Worm (Caenorhabditis elegans) whole organism, L3 larva: Measurements from ENCODE around the gene Y69A2AL.2.

ENCODE experiments used
- unc-62 ChIP-seq: fragments of 150-350 bp; sonication (generic microtip); optimal IDR thresholded peaks from 4 replicates; lab custom pipeline; 2014; ENCODE audit warnings: missing biosample characterization, missing genetic modification reagents, missing genetic modification characterization
- zag-1 ChIP-seq: fragments of 150-350 bp; optimal IDR thresholded peaks from 2 replicates; lab custom pipeline; 2014; ENCODE audit warnings: missing biosample characterization, missing genetic modification characterization
- ztf-4 ChIP-seq: fragments of 150-350 bp; optimal IDR thresholded peaks from 2 replicates; lab custom pipeline; 2014; ENCODE audit warnings: missing biosample characterization, missing genetic modification characterization

- TF ChIP-seq zag-1 (tag; lab: Kevin White, UChicago) (no peak), unc-62 (GFP tag; lab: Kevin White, UChicago) (no peak), ztf-4 (tag; lab: Kevin White, UChicago) (no peak)
Observed at ce11 chrIV:2432693-2433092, 49.4 kb upstream of the Y69A2AL.2 start, which contains the start of gene C45G7.4.
